Worm (Caenorhabditis elegans) whole organism, L1 larva: ENCODE results near the gene hot-4.

Experiments
- C04F5.9 ChIP-seq: sonication (generic microtip); optimal IDR thresholded peaks from 2 replicates; lab custom pipeline; 2016; ENCODE audit warnings: missing genetic modification characterization, missing compliant biosample characterization
- C16A3.4 ChIP-seq: fragments of 150-350 bp; optimal IDR thresholded peaks from 2 replicates; lab custom pipeline; 2014; ENCODE audit warnings: missing biosample characterization, missing genetic modification characterization
- C34B4.2 ChIP-seq: sonication (generic microtip); optimal IDR thresholded peaks from 2 replicates; lab custom pipeline; 2017; ENCODE audit warnings: mild to moderate bottlenecking, missing genetic modification characterization, missing compliant biosample characterization
- Y116A8C.19 ChIP-seq: sonication (generic microtip); optimal IDR thresholded peaks from 2 replicates; lab custom pipeline; 2016; ENCODE audit warnings: missing compliant biosample characterization, missing genetic modification characterization, borderline replicate concordance
- alr-1 ChIP-seq: fragments of 200-800 bp; sonication (Bioruptor generic); optimal IDR thresholded peaks from 2 replicates; lab custom pipeline; 2018; ENCODE audit warnings: borderline replicate concordance, mild to moderate bottlenecking, missing genetic modification characterization, missing compliant biosample characterization
- aly-2 ChIP-seq: fragments of 150-350 bp; optimal IDR thresholded peaks from 2 replicates; lab custom pipeline; 2014; ENCODE audit warnings: missing biosample characterization, missing genetic modification characterization
- ceh-8 ChIP-seq: fragments of 200-800 bp; sonication (Bioruptor generic); optimal IDR thresholded peaks from 2 replicates; lab custom pipeline; 2018; ENCODE audit warnings: mild to moderate bottlenecking, missing genetic modification characterization, moderate library complexity, missing compliant biosample characterization
- dpl-1 ChIP-seq, 3 experiments: fragments of 150-350 bp in 2 of 3; sonication (generic microtip) in 1 of 3; optimal IDR thresholded peaks; 2 replicates each; lab custom pipeline; 2014 to 2017; ENCODE audit warnings: missing biosample characterization in 3 of 3, missing genetic modification characterization in 3 of 3, missing genetic modification reagents in 3 of 3
- efl-1 ChIP-seq, 4 experiments: fragments of 150-350 bp; optimal IDR thresholded peaks in 3 of 4; peaks in 1 of 4; 1 replicate in 1 of 4; 2 replicates in 3 of 4; lab custom pipeline; 2014; ENCODE audit warnings: missing biosample characterization in 2 of 4, missing genetic modification characterization in 2 of 4, missing genetic modification reagents in 2 of 4
- efl-3 ChIP-seq: fragments of 200-800 bp; sonication (Bioruptor generic); optimal IDR thresholded peaks from 2 replicates; lab custom pipeline; 2018; ENCODE audit warnings: mild to moderate bottlenecking, missing genetic modification characterization, missing compliant biosample characterization
- egl-27 ChIP-seq, 2 experiments: fragments of 150-350 bp in 1 of 2; sonication (generic microtip); optimal IDR thresholded peaks; 3 replicates each; lab custom pipeline; 2017 to 2018; ENCODE audit warnings: missing biosample characterization in 2 of 2, missing genetic modification characterization in 2 of 2, missing genetic modification reagents in 2 of 2
- elt-2 ChIP-seq: sonication (generic microtip); optimal IDR thresholded peaks from 2 replicates; lab custom pipeline; 2016; ENCODE audit warnings: missing genetic modification characterization, mild to moderate bottlenecking, inconsistent platforms, missing compliant biosample characterization, missing genetic modification reagents
- fkh-8 ChIP-seq: sonication (generic microtip); optimal IDR thresholded peaks from 2 replicates; lab custom pipeline; 2016; ENCODE audit warnings: mild to moderate bottlenecking, missing genetic modification characterization, missing compliant biosample characterization
- fos-1 ChIP-seq: fragments of 150-350 bp; optimal IDR thresholded peaks from 2 replicates; lab custom pipeline; 2014; ENCODE audit warnings: missing biosample characterization, missing genetic modification characterization
- grh-1 ChIP-seq: fragments of 200-800 bp; sonication (Bioruptor generic); IDR thresholded peaks from 2 replicates; pipeline ENCODE4 v1.3.6; 2022; ENCODE audit warnings: missing genetic modification reagents, missing genetic modification characterization, missing compliant biosample characterization
- hlh-17 ChIP-seq: fragments of 200-800 bp; sonication (Bioruptor generic); optimal IDR thresholded peaks from 2 replicates; lab custom pipeline; 2018; ENCODE audit warnings: missing genetic modification characterization, mild to moderate bottlenecking, missing compliant biosample characterization, moderate library complexity, borderline replicate concordance
- jun-1 ChIP-seq: fragments of 150-350 bp; optimal IDR thresholded peaks from 2 replicates; lab custom pipeline; 2014; ENCODE audit warnings: missing biosample characterization, missing genetic modification reagents, missing genetic modification characterization
- lin-14 ChIP-seq: fragments of 200-800 bp; sonication (Bioruptor generic); optimal IDR thresholded peaks from 2 replicates; lab custom pipeline; 2018; ENCODE audit warnings: mild to moderate bottlenecking, missing genetic modification characterization, moderate library complexity, missing compliant biosample characterization
- lin-35 ChIP-seq, 2 experiments: fragments of 150-350 bp; optimal IDR thresholded peaks; 2 replicates each; lab custom pipeline; 2014; ENCODE audit warnings: missing biosample characterization in 2 of 2, missing genetic modification characterization in 2 of 2, missing genetic modification reagents in 2 of 2
- mdl-1 ChIP-seq, 2 experiments: fragments of 150-350 bp; optimal IDR thresholded peaks; 2 replicates each; lab custom pipeline; 2014 to 2017; ENCODE audit warnings: missing biosample characterization in 2 of 2, missing genetic modification characterization in 2 of 2, inconsistent platforms in 1 of 2
- mef-2 ChIP-seq: fragments of 150-350 bp; optimal IDR thresholded peaks from 2 replicates; lab custom pipeline; 2014; ENCODE audit warnings: missing biosample characterization, missing genetic modification characterization
- mep-1 ChIP-seq: fragments of 150-350 bp; optimal IDR thresholded peaks from 2 replicates; lab custom pipeline; 2014; ENCODE audit warnings: missing biosample characterization, missing genetic modification characterization
- nhr-11 ChIP-seq: fragments of 150-350 bp; optimal IDR thresholded peaks from 2 replicates; lab custom pipeline; 2014; ENCODE audit warnings: missing biosample characterization, missing genetic modification characterization
- nhr-12 ChIP-seq: sonication (generic microtip); optimal IDR thresholded peaks from 2 replicates; lab custom pipeline; 2017; ENCODE audit warnings: missing biosample characterization, missing genetic modification characterization
- nhr-20 ChIP-seq: sonication (generic microtip); optimal IDR thresholded peaks from 2 replicates; lab custom pipeline; 2016; ENCODE audit warnings: mild to moderate bottlenecking, missing genetic modification characterization, missing compliant biosample characterization
- nhr-71 ChIP-seq: sonication (generic microtip); optimal IDR thresholded peaks from 2 replicates; lab custom pipeline; 2016; ENCODE audit warnings: mild to moderate bottlenecking, missing genetic modification characterization, moderate library complexity, missing compliant biosample characterization
- nhr-76 ChIP-seq: sonication (generic microtip); optimal IDR thresholded peaks from 2 replicates; lab custom pipeline; 2017; ENCODE audit warnings: missing biosample characterization, missing genetic modification characterization
- nhr-77 ChIP-seq: fragments of 150-350 bp; optimal IDR thresholded peaks from 2 replicates; lab custom pipeline; 2014; ENCODE audit warnings: missing biosample characterization, missing genetic modification characterization
- nhr-85 ChIP-seq: sonication (generic microtip); peaks from one replicate; lab custom pipeline; 2016; ENCODE audit warnings: missing genetic modification characterization, inconsistent platforms, missing compliant biosample characterization
- nhr-90 ChIP-seq: sonication (generic microtip); optimal IDR thresholded peaks from 2 replicates; lab custom pipeline; 2016; ENCODE audit warnings: mild to moderate bottlenecking, missing genetic modification characterization, missing compliant biosample characterization; ENCODE audit not compliant: poor library complexity
- pqm-1 ChIP-seq: sonication (generic microtip); optimal IDR thresholded peaks from 3 replicates; lab custom pipeline; 2017; ENCODE audit warnings: missing biosample characterization, missing genetic modification characterization
- skn-1 ChIP-seq: fragments of 150-350 bp; optimal IDR thresholded peaks from 2 replicates; lab custom pipeline; 2014; ENCODE audit warnings: missing biosample characterization, missing genetic modification characterization
- snpc-4 ChIP-seq: fragments of 150-350 bp; optimal IDR thresholded peaks from 2 replicates; lab custom pipeline; 2014; ENCODE audit warnings: missing biosample characterization, missing genetic modification characterization
- sox-4 ChIP-seq: sonication (generic microtip); optimal IDR thresholded peaks from 2 replicates; lab custom pipeline; 2016; ENCODE audit warnings: missing genetic modification characterization, missing compliant biosample characterization
- sptf-1 ChIP-seq: fragments of 150-350 bp; optimal IDR thresholded peaks from 2 replicates; lab custom pipeline; 2014; ENCODE audit warnings: missing biosample characterization, missing genetic modification characterization
- tbx-2 ChIP-seq: sonication (generic microtip); optimal IDR thresholded peaks from 2 replicates; lab custom pipeline; 2016; ENCODE audit warnings: missing genetic modification characterization, missing compliant biosample characterization
- unc-130 ChIP-seq: fragments of 150-350 bp; optimal IDR thresholded peaks from 2 replicates; lab custom pipeline; 2017; ENCODE audit warnings: missing biosample characterization, missing genetic modification characterization, inconsistent platforms
- unc-30 ChIP-seq: sonication (generic microtip); optimal IDR thresholded peaks from 2 replicates; lab custom pipeline; 2017; ENCODE audit warnings: missing biosample characterization, missing genetic modification characterization
- unc-98 ChIP-seq: fragments of 200-800 bp; sonication (Bioruptor generic); IDR thresholded peaks from 2 replicates; pipeline ENCODE4 v1.3.6; 2022; ENCODE audit warnings: missing genetic modification characterization, missing compliant biosample characterization
- xbp-1 ChIP-seq: sonication (generic microtip); optimal IDR thresholded peaks from 2 replicates; lab custom pipeline; 2016; ENCODE audit warnings: missing genetic modification characterization, missing compliant biosample characterization
- ztf-11 ChIP-seq, 2 experiments: sonication (generic microtip); optimal IDR thresholded peaks; 2 replicates each; lab custom pipeline; 2016 to 2017; ENCODE audit warnings: missing genetic modification characterization in 2 of 2, missing biosample characterization in 1 of 2, missing compliant biosample characterization in 1 of 2

The hot-4 gene

DNA sequence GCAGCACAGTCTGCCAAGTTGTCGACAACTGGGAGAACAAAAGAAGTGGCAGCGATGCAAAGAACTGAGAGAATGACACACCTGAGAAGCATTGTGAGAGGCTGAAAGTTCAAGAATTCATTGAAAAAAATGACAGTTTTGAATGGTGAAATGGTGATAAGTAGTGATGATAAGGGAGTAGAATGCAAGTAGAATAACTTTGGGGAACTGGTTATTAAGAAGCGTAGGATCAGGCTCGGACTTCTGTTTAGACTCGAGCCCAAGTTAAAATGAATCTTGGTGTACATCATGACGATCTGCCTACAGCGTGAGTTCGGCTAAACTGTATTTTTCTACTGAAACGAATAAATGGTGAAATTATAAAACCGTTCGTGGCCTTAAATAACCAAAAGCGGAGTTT lies 38.6 kb upstream of the hot-4 start, which contains the start of gene F42A10.7:
Gene F42A10.7, minus strand, starts transcription at position 101 of the 400 bp plus-strand sequence.
- no peak for TF ChIP-seq C34B4.2 (tag; lab: Kevin White, UChicago)

DNA sequence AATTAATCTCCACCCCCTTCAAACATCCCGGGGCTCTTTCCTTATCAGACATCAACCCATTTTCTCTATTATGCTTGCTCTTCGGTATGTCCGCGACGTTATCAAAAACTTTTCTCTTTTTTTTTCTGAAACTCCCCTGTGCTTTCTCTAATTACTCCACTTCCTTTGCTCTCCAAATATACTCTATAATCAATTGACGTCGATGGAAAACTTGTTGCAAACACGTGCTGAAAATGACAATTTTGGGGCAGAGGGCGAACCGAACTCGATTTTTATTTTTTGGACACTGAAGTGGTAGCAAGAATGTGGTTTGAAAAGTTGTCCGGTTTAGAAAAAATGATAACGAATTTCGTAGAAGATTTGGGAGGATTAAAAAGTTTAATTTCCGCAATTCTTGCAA lies 38.2 kb upstream of the hot-4 start:
- TF ChIP-seq jun-1 (tag; lab: Kevin White, UChicago): no peak
- no peak for TF ChIP-seq C04F5.9 (tag; lab: Kevin White, UChicago)
- no peak for TF ChIP-seq unc-130
- no peak for TF ChIP-seq ztf-11 (tag; optimal IDR thresholded peaks at IDR 0.05; lab: Kevin White, UChicago)
- TF ChIP-seq lin-35 (GFP tag; optimal IDR thresholded peaks at IDR 0.05; lab: Kevin White, UChicago): peak in 1 of 2 experiments; percentile 5
- no peak for TF ChIP-seq Y116A8C.19 (tag; lab: Kevin White, UChicago)
- TF ChIP-seq C34B4.2 (tag; lab: Kevin White, UChicago): no peak
- TF ChIP-seq fos-1 (tag; lab: Kevin White, UChicago): no peak
- TF ChIP-seq C16A3.4 (tag; lab: Kevin White, UChicago): no peak
- TF ChIP-seq fkh-8 (tag; lab: Kevin White, UChicago): no peak
- TF ChIP-seq mef-2 (tag; lab: Kevin White, UChicago): no peak
- TF ChIP-seq dpl-1 (GFP tag; optimal IDR thresholded peaks at IDR 0.05; lab: Kevin White, UChicago): no peak
- no peak for TF ChIP-seq efl-3 (GFP tag; lab: Kevin White, UChicago)
- no peak for TF ChIP-seq snpc-4 (tag; lab: Kevin White, UChicago)
- TF ChIP-seq grh-1: no peak
- no peak for TF ChIP-seq sptf-1 (tag; lab: Kevin White, UChicago)
- TF ChIP-seq alr-1 (tag; lab: Kevin White, UChicago): no peak
- no peak for TF ChIP-seq nhr-12 (tag; lab: Kevin White, UChicago)
- peak in 1 of 2 experiments; percentile 49 for TF ChIP-seq mdl-1 (tag; optimal IDR thresholded peaks at IDR 0.05; lab: Kevin White, UChicago)
- no peak for TF ChIP-seq skn-1 (tag; lab: Kevin White, UChicago)
- TF ChIP-seq pqm-1 (tag; lab: Kevin White, UChicago): no peak
- TF ChIP-seq nhr-77 (tag; lab: Kevin White, UChicago): no peak
- no peak for TF ChIP-seq unc-30 (tag; lab: Kevin White, UChicago)
- no peak for TF ChIP-seq efl-1 (optimal IDR thresholded peaks at IDR 0.05; lab: Kevin White, UChicago)
- TF ChIP-seq efl-1 (GFP tag; optimal IDR thresholded peaks at IDR 0.05 in 1 of 2; lab: Kevin White, UChicago): peak in 1 of 2 experiments; percentile 76
- TF ChIP-seq elt-2 (tag; lab: Kevin White, UChicago): peak; percentile 95
- TF ChIP-seq ceh-8 (GFP tag; lab: Kevin White, UChicago): no peak
- no peak for TF ChIP-seq egl-27 (tag; optimal IDR thresholded peaks at IDR 0.05; lab: Kevin White, UChicago)
- no peak for TF ChIP-seq mep-1 (tag; lab: Kevin White, UChicago)
- no peak for TF ChIP-seq aly-2 (tag; lab: Kevin White, UChicago)
- no peak for TF ChIP-seq tbx-2
- TF ChIP-seq sox-4 (tag; lab: Kevin White, UChicago): no peak
- no peak for TF ChIP-seq unc-98 (GFP tag; lab: Robert Waterston, UW)
- TF ChIP-seq nhr-71 (tag; lab: Kevin White, UChicago): peak; percentile 21
- TF ChIP-seq nhr-20 (tag; lab: Kevin White, UChicago): peak; percentile 44
- TF ChIP-seq hlh-17 (GFP tag; lab: Kevin White, UChicago): no peak
- no peak for TF ChIP-seq xbp-1
- TF ChIP-seq nhr-11 (tag; lab: Kevin White, UChicago): no peak

ce11 chrIII:6180294-6180693 lies 36.9 kb upstream of the hot-4 start:
- TF ChIP-seq xbp-1: no peak
- peak; percentile 31 for TF ChIP-seq nhr-20 (tag; lab: Kevin White, UChicago)
- no peak for TF ChIP-seq mep-1 (tag; lab: Kevin White, UChicago)
- no peak for TF ChIP-seq nhr-76 (tag; lab: Kevin White, UChicago)
- peak; percentile 31 for TF ChIP-seq lin-14
- TF ChIP-seq nhr-90 (tag; lab: Kevin White, UChicago): peak; percentile 1
- TF ChIP-seq lin-35 (GFP tag; optimal IDR thresholded peaks at IDR 0.05; lab: Kevin White, UChicago): peak in 1 of 2 experiments; percentile 50
- peak; percentile 96 for TF ChIP-seq elt-2 (tag; lab: Kevin White, UChicago)
- no peak for TF ChIP-seq efl-3 (GFP tag; lab: Kevin White, UChicago)
- peak; percentile 32 for TF ChIP-seq nhr-85 (tag; lab: Kevin White, UChicago)
- no peak for TF ChIP-seq fos-1 (tag; lab: Kevin White, UChicago)
- TF ChIP-seq aly-2 (tag; lab: Kevin White, UChicago): no peak
- TF ChIP-seq nhr-71 (tag; lab: Kevin White, UChicago): peak; percentile 37
